Fruit fly (Drosophila melanogaster) whole organism, embryonic: ENCODE data around the gene Hsdl2.
A peak's percentile ranks its signal among the peaks of the same experiment; 100 is the strongest.

Experiments used
- Blimp-1 ChIP-seq: fragments of 200-800 bp; sonication (Bioruptor generic); optimal IDR thresholded peaks from 3 replicates; lab custom pipeline; 2018; ENCODE audit warnings: missing biosample characterization, missing genetic modification characterization, mild to moderate bottlenecking, moderate library complexity, missing genetic modification reagents
- BtbVII ChIP-seq: fragments of 200-800 bp; sonication (Bioruptor generic); optimal IDR thresholded peaks from 3 replicates; lab custom pipeline; 2017; ENCODE audit warnings: missing biosample characterization, mild to moderate bottlenecking, missing genetic modification characterization
- CG10654 ChIP-seq: fragments of 200-800 bp; sonication (Bioruptor generic); optimal IDR thresholded peaks from 2 replicates; lab custom pipeline; 2016; ENCODE audit warnings: missing biosample characterization, missing genetic modification characterization
- CG11398 ChIP-seq: fragments of 200-800 bp; sonication (Bioruptor generic); optimal IDR thresholded peaks from 2 replicates; lab custom pipeline; 2016; ENCODE audit warnings: missing biosample characterization, missing genetic modification characterization
- CG11696 ChIP-seq: fragments of 200-800 bp; sonication (Bioruptor generic); IDR thresholded peaks from 2 replicates; pipeline ENCODE4 v1.3.6; 2022; ENCODE audit warnings: missing biosample characterization, missing genetic modification characterization
- CG12299 ChIP-seq: fragments of 200-800 bp; sonication (Bioruptor generic); optimal IDR thresholded peaks from 2 replicates; lab custom pipeline; 2018; ENCODE audit warnings: missing biosample characterization, mild to moderate bottlenecking, missing genetic modification characterization
- CG13123 ChIP-seq: fragments of 200-800 bp; sonication (Bioruptor generic); optimal IDR thresholded peaks from 2 replicates; lab custom pipeline; 2016; ENCODE audit warnings: missing biosample characterization, missing genetic modification characterization
- CG14014 ChIP-seq: fragments of 200-800 bp; sonication (Bioruptor generic); IDR thresholded peaks from 2 replicates; pipeline ENCODE4 v1.3.6; 2022; ENCODE audit warnings: missing biosample characterization, missing genetic modification characterization
- CG15514 ChIP-seq: fragments of 200-800 bp; sonication (Bioruptor generic); optimal IDR thresholded peaks from 3 replicates; lab custom pipeline; 2017; ENCODE audit warnings: missing biosample characterization, missing genetic modification characterization, mild to moderate bottlenecking, moderate library complexity, missing genetic modification reagents
- CG1603 ChIP-seq: fragments of 200-800 bp; sonication (Bioruptor generic); optimal IDR thresholded peaks from 2 replicates; lab custom pipeline; 2019; ENCODE audit warnings: missing biosample characterization, mild to moderate bottlenecking, missing genetic modification characterization, moderate library complexity
- CG1647 ChIP-seq: fragments of 200-800 bp; sonication (Bioruptor generic); optimal IDR thresholded peaks from 3 replicates; lab custom pipeline; 2016; ENCODE audit warnings: missing biosample characterization, missing genetic modification characterization
- CG17328 ChIP-seq: fragments of 200-800 bp; sonication (Bioruptor generic); IDR thresholded peaks from 2 replicates; pipeline ENCODE4 v1.3.6; 2022; ENCODE audit warnings: missing biosample characterization, missing genetic modification characterization
- CG17385 ChIP-seq: fragments of 200-800 bp; sonication (Bioruptor generic); optimal IDR thresholded peaks from 3 replicates; lab custom pipeline; 2018; ENCODE audit warnings: missing biosample characterization, mild to moderate bottlenecking, missing genetic modification characterization
- CG17912 ChIP-seq: fragments of 200-800 bp; sonication (Bioruptor generic); optimal IDR thresholded peaks from 2 replicates; lab custom pipeline; 2018; ENCODE audit warnings: missing biosample characterization, mild to moderate bottlenecking, missing genetic modification characterization
- CG18011 ChIP-seq: fragments of 200-800 bp; sonication (Bioruptor generic); optimal IDR thresholded peaks from 2 replicates; lab custom pipeline; 2017; ENCODE audit warnings: missing biosample characterization, missing genetic modification characterization, mild to moderate bottlenecking, moderate library complexity, missing genotype
- CG18764 ChIP-seq: fragments of 200-800 bp; sonication (Bioruptor generic); optimal IDR thresholded peaks from 3 replicates; lab custom pipeline; 2016; ENCODE audit warnings: missing biosample characterization, missing genetic modification characterization
- CG30431 ChIP-seq: fragments of 200-800 bp; sonication (Bioruptor generic); optimal IDR thresholded peaks from 2 replicates; lab custom pipeline; 2017; ENCODE audit warnings: missing biosample characterization, missing genetic modification characterization
- CG6683 ChIP-seq: fragments of 200-800 bp; sonication (Bioruptor generic); optimal IDR thresholded peaks from 2 replicates; lab custom pipeline; 2017; ENCODE audit warnings: missing biosample characterization, mild to moderate bottlenecking, missing genetic modification characterization, missing genetic modification reagents
- CG7271 ChIP-seq: fragments of 200-800 bp; sonication (Bioruptor generic); optimal IDR thresholded peaks from 2 replicates; lab custom pipeline; 2018; ENCODE audit warnings: missing biosample characterization, mild to moderate bottlenecking, missing genetic modification characterization, moderate library complexity
- CTCF ChIP-seq: fragments of 200-800 bp; sonication (Bioruptor generic); optimal IDR thresholded peaks from 2 replicates; lab custom pipeline; 2017; ENCODE audit warnings: missing biosample characterization, mild to moderate bottlenecking, missing genetic modification characterization, moderate library complexity
- CkIIα-i1 ChIP-seq: fragments of 200-800 bp; sonication (Bioruptor generic); IDR thresholded peaks from 2 replicates; pipeline ENCODE4 v1.3.6; 2022; ENCODE audit warnings: missing biosample characterization, missing genetic modification characterization
- D19B ChIP-seq: fragments of 200-800 bp; sonication (Bioruptor generic); optimal IDR thresholded peaks from 2 replicates; lab custom pipeline; 2017; ENCODE audit warnings: missing biosample characterization, mild to moderate bottlenecking, missing genetic modification characterization
- Dbx ChIP-seq: fragments of 200-800 bp; sonication (Bioruptor generic); IDR thresholded peaks from 3 replicates; pipeline ENCODE4 v1.3.6; 2022; ENCODE audit warnings: missing biosample characterization, missing genetic modification characterization
- Dip3 ChIP-seq: fragments of 200-800 bp; sonication (Bioruptor generic); optimal IDR thresholded peaks from 3 replicates; lab custom pipeline; 2016; ENCODE audit warnings: missing biosample characterization, missing genetic modification characterization
- Dref ChIP-seq: fragments of 200-800 bp; sonication (Bioruptor generic); IDR thresholded peaks from 2 replicates; pipeline ENCODE4 v1.3.6; 2022; ENCODE audit warnings: missing biosample characterization, missing genetic modification characterization
- Fer3 ChIP-seq: fragments of 200-800 bp; sonication (Bioruptor generic); optimal IDR thresholded peaks from 2 replicates; lab custom pipeline; 2018; ENCODE audit warnings: missing biosample characterization, mild to moderate bottlenecking, missing genetic modification characterization, moderate library complexity
- Gug ChIP-seq: fragments of 200-800 bp; sonication (Bioruptor generic); IDR thresholded peaks from 4 replicates; pipeline ENCODE4 v1.3.6; 2022; ENCODE audit warnings: missing biosample characterization, missing genetic modification characterization
- Jarid2 ChIP-seq: fragments of 200-800 bp; sonication (Bioruptor generic); optimal IDR thresholded peaks from 3 replicates; lab custom pipeline; 2017; ENCODE audit warnings: mild to moderate bottlenecking, missing biosample characterization, missing genetic modification reagents, missing genetic modification characterization
- Mad ChIP-seq: fragments of 200-800 bp; sonication (Bioruptor generic); optimal IDR thresholded peaks from 2 replicates; lab custom pipeline; 2016; ENCODE audit warnings: missing biosample characterization, missing genetic modification characterization
- Myb ChIP-seq: fragments of 200-800 bp; sonication (Bioruptor generic); optimal IDR thresholded peaks from 2 replicates; lab custom pipeline; 2016; ENCODE audit warnings: missing biosample characterization, missing genetic modification characterization
- NC2β ChIP-seq: fragments of 200-800 bp; sonication (Bioruptor generic); optimal IDR thresholded peaks from 2 replicates; lab custom pipeline; 2016; ENCODE audit warnings: missing biosample characterization, missing genetic modification characterization
- Pdp1 ChIP-seq, 2 experiments: fragments of 200-800 bp; sonication (Bioruptor generic); optimal IDR thresholded peaks; 3 replicates each; lab custom pipeline; 2016; ENCODE audit warnings: missing biosample characterization in 2 of 2, missing genetic modification characterization in 2 of 2, mild to moderate bottlenecking in 1 of 2, moderate library complexity in 1 of 2
- Sox102F ChIP-seq: fragments of 200-800 bp; sonication (Bioruptor generic); optimal IDR thresholded peaks from 2 replicates; lab custom pipeline; 2018; ENCODE audit warnings: missing biosample characterization, mild to moderate bottlenecking, missing genetic modification characterization, moderate library complexity
- bbx ChIP-seq: fragments of 200-800 bp; sonication (Bioruptor generic); IDR thresholded peaks from 2 replicates; pipeline ENCODE4 v1.3.6; 2022; ENCODE audit warnings: missing biosample characterization, missing genetic modification characterization; ENCODE audit not compliant: partially characterized antibody
- crc ChIP-seq: fragments of 200-800 bp; sonication (Bioruptor generic); optimal IDR thresholded peaks from 2 replicates; lab custom pipeline; 2016; ENCODE audit warnings: missing biosample characterization, missing genetic modification characterization
- croc ChIP-seq: fragments of 200-800 bp; sonication (Bioruptor generic); conservative IDR thresholded peaks from 3 replicates; pipeline ENCODE4 v1.3.6; 2022; ENCODE audit warnings: missing biosample characterization, missing genetic modification characterization
- dimm ChIP-seq: fragments of 200-800 bp; sonication (Bioruptor generic); IDR thresholded peaks from 2 replicates; pipeline ENCODE4 v1.3.6; 2022; ENCODE audit warnings: missing biosample characterization, missing genetic modification characterization
- ems ChIP-seq: fragments of 200-800 bp; sonication (Bioruptor generic); optimal IDR thresholded peaks from 3 replicates; lab custom pipeline; 2016; ENCODE audit warnings: missing biosample characterization, missing genetic modification characterization
- fd3F ChIP-seq: fragments of 200-800 bp; sonication (Bioruptor generic); optimal IDR thresholded peaks from 2 replicates; lab custom pipeline; 2018; ENCODE audit warnings: missing biosample characterization, mild to moderate bottlenecking, missing genetic modification characterization, moderate library complexity
- ind ChIP-seq: fragments of 200-800 bp; sonication (Bioruptor generic); optimal IDR thresholded peaks from 3 replicates; lab custom pipeline; 2016; ENCODE audit warnings: missing biosample characterization, missing genetic modification characterization
- lab ChIP-seq: fragments of 200-800 bp; sonication (Bioruptor generic); optimal IDR thresholded peaks from 3 replicates; lab custom pipeline; 2017; ENCODE audit warnings: missing biosample characterization, missing genetic modification characterization, mild to moderate bottlenecking, moderate library complexity, missing genetic modification reagents
- lbe ChIP-seq: fragments of 200-800 bp; sonication (Bioruptor generic); optimal IDR thresholded peaks from 2 replicates; lab custom pipeline; 2016; ENCODE audit warnings: missing biosample characterization, mild to moderate bottlenecking, missing genetic modification characterization
- lilli ChIP-seq: fragments of 200-800 bp; sonication (Bioruptor generic); optimal IDR thresholded peaks from 3 replicates; lab custom pipeline; 2016; ENCODE audit warnings: missing biosample characterization, missing genetic modification characterization
- oc ChIP-seq: fragments of 200-800 bp; sonication (Bioruptor generic); optimal IDR thresholded peaks from 2 replicates; lab custom pipeline; 2018; ENCODE audit warnings: missing biosample characterization, mild to moderate bottlenecking, missing genetic modification characterization, moderate library complexity
- so ChIP-seq: fragments of 200-800 bp; sonication (Bioruptor generic); IDR thresholded peaks from 3 replicates; pipeline ENCODE4 v1.3.6; 2022; ENCODE audit warnings: missing biosample characterization, missing genetic modification characterization
- stwl ChIP-seq: fragments of 200-800 bp; sonication (Bioruptor generic); optimal IDR thresholded peaks from 3 replicates; lab custom pipeline; 2018; ENCODE audit warnings: missing biosample characterization, mild to moderate bottlenecking, missing genetic modification characterization, moderate library complexity
- unc-4 ChIP-seq: fragments of 200-800 bp; sonication (Bioruptor generic); IDR thresholded peaks from 2 replicates; pipeline ENCODE4 v1.3.6; 2022; ENCODE audit warnings: missing biosample characterization, missing genetic modification characterization; ENCODE audit not compliant: partially characterized antibody
- wor ChIP-seq: fragments of 200-800 bp; sonication (Bioruptor generic); IDR thresholded peaks from 2 replicates; pipeline ENCODE4 v1.3.6; 2022; ENCODE audit warnings: missing biosample characterization, missing genetic modification characterization
- zen ChIP-seq: fragments of 200-800 bp; sonication (Bioruptor generic); optimal IDR thresholded peaks from 3 replicates; lab custom pipeline; 2018; ENCODE audit warnings: missing biosample characterization, mild to moderate bottlenecking, missing genetic modification characterization, moderate library complexity

Gene Hsdl2

dm6 chr3R:27706581-27707181 lies 29.4 kb downstream of the Hsdl2 start, which contains the start of the genes CROT and CG12877 (continued):
- TF ChIP-seq so, result peak; percentile 67; the same call in 1 of the 3 replicates
- peak; percentile 8 for TF ChIP-seq Jarid2
- TF ChIP-seq Dbx (GFP tag; lab: Robert Waterston, UW), result peak; percentile 81
- peak; percentile 32 for TF ChIP-seq CG1647 (GFP tag; lab: Kevin White, UChicago)
- TF ChIP-seq fd3F, result peak; percentile 73
- TF ChIP-seq bbx (GFP tag; lab: Robert Waterston, UW), result no peak
- no peak for TF ChIP-seq CkIIα-i1 (GFP tag; lab: Robert Waterston, UW)
- peak; percentile 86 for TF ChIP-seq ind
- TF ChIP-seq Dref (GFP tag; lab: Robert Waterston, UW), result peak; percentile 15; the same call in 1 of the 2 replicates
- TF ChIP-seq croc (GFP tag; lab: Robert Waterston, UW), result peak; percentile 42; the same call in 2 of the 3 replicates
- TF ChIP-seq Myb (GFP tag; lab: Kevin White, UChicago), result peak; percentile 28
- peak; percentile 63 for TF ChIP-seq Fer3 (tag; lab: Kevin White, UChicago)
- peak; percentile 73; the same call in 1 of the 2 replicates for TF ChIP-seq CG14014 (GFP tag; lab: Robert Waterston, UW)
- peak; percentile 52 for TF ChIP-seq CG1603 (tag; lab: Kevin White, UChicago)
- peak; percentile 75 for TF ChIP-seq stwl
- no peak for TF ChIP-seq CTCF (GFP tag; lab: Kevin White, UChicago)
- peak; percentile 48 for TF ChIP-seq BtbVII (GFP tag; lab: Kevin White, UChicago)
- TF ChIP-seq Sox102F (GFP tag; lab: Kevin White, UChicago), result peak; percentile 81
- peak; percentile 77 for TF ChIP-seq CG17328 (GFP tag; lab: Robert Waterston, UW)
- peak; percentile 65 for TF ChIP-seq CG17385 (GFP tag; lab: Kevin White, UChicago)
- TF ChIP-seq CG6683 (GFP tag; lab: Kevin White, UChicago), result no peak
- TF ChIP-seq Gug (GFP tag; lab: Robert Waterston, UW), result peak; percentile 84
- TF ChIP-seq Blimp-1 (GFP tag; lab: Kevin White, UChicago), result peak; percentile 60
- TF ChIP-seq CG10654, result peak; percentile 72
- no peak for TF ChIP-seq crc (GFP tag; lab: Kevin White, UChicago)
- peak; percentile 55 for TF ChIP-seq ems (GFP tag; lab: Kevin White, UChicago)
- TF ChIP-seq lbe (GFP tag; lab: Kevin White, UChicago), result peak; percentile 71
- peak; percentile 75 for TF ChIP-seq lab (GFP tag; lab: Kevin White, UChicago)
- TF ChIP-seq CG18011, result peak; percentile 76
- peak; percentile 54 for TF ChIP-seq CG15514 (GFP tag; lab: Kevin White, UChicago)
- TF ChIP-seq D19B, result peak; percentile 46
- peak; percentile 31; the same call in 1 of the 2 replicates for TF ChIP-seq unc-4 (GFP tag; lab: Robert Waterston, UW)
- TF ChIP-seq CG13123 (GFP tag; lab: Kevin White, UChicago), result peak; percentile 57
- peak; percentile 17 for TF ChIP-seq CG17912 (GFP tag; lab: Kevin White, UChicago)
- peak in 1 of 2 experiments; percentile 55 for TF ChIP-seq Pdp1 (GFP tag; optimal IDR thresholded peaks at IDR 0.05; lab: Kevin White, UChicago)
- TF ChIP-seq CG12299 (tag; lab: Kevin White, UChicago), result peak; percentile 10
- peak; percentile 86 for TF ChIP-seq lilli (GFP tag; lab: Kevin White, UChicago)
- peak; percentile 58 for TF ChIP-seq CG18764 (GFP tag; lab: Kevin White, UChicago)
- no peak for TF ChIP-seq CG7271 (tag; lab: Kevin White, UChicago)
- peak; percentile 41 for TF ChIP-seq NC2β (GFP tag; lab: Kevin White, UChicago)
- peak; percentile 56 for TF ChIP-seq Dip3
- TF ChIP-seq Mad (GFP tag; lab: Kevin White, UChicago), result peak; percentile 55
- peak; percentile 41 for TF ChIP-seq oc (tag; lab: Kevin White, UChicago)
- TF ChIP-seq dimm (GFP tag; lab: Robert Waterston, UW), result peak; percentile 29; the same call in 1 of the 2 replicates
- TF ChIP-seq wor, result peak; percentile 70
- peak; percentile 72 for TF ChIP-seq zen (tag; lab: Kevin White, UChicago)
- TF ChIP-seq CG11696 (GFP tag; lab: Robert Waterston, UW), result no peak
- TF ChIP-seq CG11398 (GFP tag; lab: Kevin White, UChicago), result no peak
- TF ChIP-seq CG30431, result peak; percentile 79
